Fruit fly (Drosophila melanogaster): ENCODE results near the gene CG13625.

CG13625 gene

dm6 chr3R:24595330-24596114 is 10.6 kb upstream of the CG13625 start (continued):
- TF ChIP-seq sug (tag; optimal IDR thresholded peaks at IDR 0.05) (peak; percentile 0), CG15479 (GFP tag; optimal IDR thresholded peaks at IDR 0.05) (no peak), CG32772 (GFP tag; IDR thresholded peaks at IDR 0.05) (0 out of 2 replicates have a peak, but pooled peaks have one; percentile 19), vfl (GFP tag; optimal IDR thresholded peaks at IDR 0.05) (no peak), Awh (GFP tag; IDR thresholded peaks at IDR 0.05) (no peak), CG15073 (GFP tag; optimal IDR thresholded peaks at IDR 0.05) (no peak), CG10321 (GFP tag; IDR thresholded peaks at IDR 0.05) (no peak), CG18764 (GFP tag; optimal IDR thresholded peaks at IDR 0.05) (no peak), CG3838 (GFP tag; optimal IDR thresholded peaks at IDR 0.05) (no peak), ranshi (GFP tag; IDR thresholded peaks at IDR 0.05) (no peak), exex (tag; optimal IDR thresholded peaks at IDR 0.05) (peak; percentile 43), nom (GFP tag; optimal IDR thresholded peaks at IDR 0.05) (peak; percentile 66), otp (GFP tag; IDR thresholded peaks at IDR 0.05) (no peak), CG8924 (tag; optimal IDR thresholded peaks at IDR 0.05) (no peak), Ravus (GFP tag; IDR thresholded peaks at IDR 0.05) (no peak), Dref (GFP tag; IDR thresholded peaks at IDR 0.05) (no peak), Blimp-1 (GFP tag; optimal IDR thresholded peaks at IDR 0.05) (no peak), amos (GFP tag; IDR thresholded peaks at IDR 0.05; ENCODE audit: partially characterized antibody) (no peak), chinmo (GFP tag; IDR thresholded peaks at IDR 0.05; ENCODE audit: partially characterized antibody) (0 out of 4 replicates have a peak, but pooled peaks have one; percentile 54), Vsx1 (GFP tag; optimal IDR thresholded peaks at IDR 0.05) (no peak), CG16813 (GFP tag; IDR thresholded peaks at IDR 0.05; ENCODE audit: partially characterized antibody) (no peak), sens-2 (GFP tag; IDR thresholded peaks at IDR 0.05) (no peak), Drgx (GFP tag; IDR thresholded peaks at IDR 0.05) (no peak), Xrp1 (GFP tag; IDR thresholded peaks at IDR 0.05) (no peak), CG1024 (GFP tag; IDR thresholded peaks at IDR 0.05) (no peak), CG2129 (GFP tag; IDR thresholded peaks at IDR 0.05; ENCODE audit: partially characterized antibody) (no peak)

- TF ChIP-seq HLHmδ (GFP tag; optimal IDR thresholded peaks at IDR 0.05) (no peak), crp (GFP tag; optimal IDR thresholded peaks at IDR 0.05) (no peak), ci (GFP tag; IDR thresholded peaks at IDR 0.05) (0 out of 3 replicates have a peak, but pooled peaks have one; percentile 21), Fer2 (tag; optimal IDR thresholded peaks at IDR 0.05) (no peak), tin (GFP tag; optimal IDR thresholded peaks at IDR 0.05) (no peak), dati (GFP tag; IDR thresholded peaks at IDR 0.05) (no peak), Ravus (GFP tag; IDR thresholded peaks at IDR 0.05) (no peak), sqz (GFP tag; optimal IDR thresholded peaks at IDR 0.05) (peak; percentile 48), crol (GFP tag; IDR thresholded peaks at IDR 0.05) (peak; percentile 51), Dad (GFP tag; optimal IDR thresholded peaks at IDR 0.05) (no peak), nom (GFP tag; optimal IDR thresholded peaks at IDR 0.05) (no peak), chinmo (GFP tag; IDR thresholded peaks at IDR 0.05; ENCODE audit: partially characterized antibody) (0 out of 4 replicates have a peak, but pooled peaks have one; percentile 66), CG12769 (tag; optimal IDR thresholded peaks at IDR 0.05) (peak; percentile 16), tup (GFP tag; optimal IDR thresholded peaks at IDR 0.05) (no peak), CG4707 (GFP tag; optimal IDR thresholded peaks at IDR 0.05) (no peak), bowl (GFP tag; IDR thresholded peaks at IDR 0.05) (no peak), kni (GFP tag; optimal IDR thresholded peaks at IDR 0.05) (peak; percentile 53), eyg (GFP tag; optimal IDR thresholded peaks at IDR 0.05) (no peak), Deaf1 (tag; optimal IDR thresholded peaks at IDR 0.05) (peak; percentile 6), CG1233 (GFP tag; optimal IDR thresholded peaks at IDR 0.05) (no peak)
Measured at dm6 chr3R:24593733-24594132, 8.8 kb upstream of the CG13625 start.

All from whole organism, embryonic.